Fruit fly (Drosophila melanogaster) whole organism, embryonic: Measurements from ENCODE around the gene Wsck.

ENCODE experiments used
- Aef1 ChIP-seq: fragments of 200-800 bp; sonication (Bioruptor generic); IDR thresholded peaks from 3 replicates; pipeline ENCODE4 v1.3.6; 2022; ENCODE audit warnings: missing biosample characterization, missing genetic modification characterization
- Bgb ChIP-seq: fragments of 200-800 bp; sonication (Bioruptor generic); IDR thresholded peaks from 2 replicates; pipeline ENCODE4 v1.3.6; 2022; ENCODE audit warnings: missing biosample characterization, missing genetic modification characterization; ENCODE audit not compliant: partially characterized antibody
- Bteb2 ChIP-seq: fragments of 200-800 bp; sonication (Bioruptor generic); optimal IDR thresholded peaks from 2 replicates; lab custom pipeline; 2016; ENCODE audit warnings: missing biosample characterization, missing genetic modification characterization
- CG10366 ChIP-seq: fragments of 200-800 bp; sonication (Bioruptor generic); IDR thresholded peaks from 2 replicates; pipeline ENCODE4 v1.3.6; 2022; ENCODE audit warnings: missing biosample characterization, missing genetic modification characterization
- CG10979 ChIP-seq: fragments of 200-800 bp; sonication (Bioruptor generic); optimal IDR thresholded peaks from 2 replicates; lab custom pipeline; 2018; ENCODE audit warnings: missing biosample characterization, mild to moderate bottlenecking, missing genetic modification characterization, moderate library complexity
- CG12769 ChIP-seq: fragments of 200-800 bp; sonication (Bioruptor generic); optimal IDR thresholded peaks from 2 replicates; lab custom pipeline; 2019; ENCODE audit warnings: missing biosample characterization, mild to moderate bottlenecking, missing genetic modification characterization, moderate library complexity
- CG13424 ChIP-seq: fragments of 200-800 bp; sonication (Bioruptor generic); optimal IDR thresholded peaks from 2 replicates; lab custom pipeline; 2019; ENCODE audit warnings: missing biosample characterization, mild to moderate bottlenecking, missing genetic modification characterization, moderate library complexity
- CG13894 ChIP-seq: fragments of 200-800 bp; sonication (Bioruptor generic); optimal IDR thresholded peaks from 3 replicates; lab custom pipeline; 2018; ENCODE audit warnings: missing biosample characterization, mild to moderate bottlenecking, missing genetic modification characterization, moderate library complexity
- CG15269 ChIP-seq: fragments of 200-800 bp; sonication (Bioruptor generic); optimal IDR thresholded peaks from 2 replicates; lab custom pipeline; 2018; ENCODE audit warnings: missing biosample characterization, mild to moderate bottlenecking, missing genetic modification characterization, moderate library complexity
- CG15696 ChIP-seq: fragments of 200-800 bp; sonication (Bioruptor generic); optimal IDR thresholded peaks from 2 replicates; lab custom pipeline; 2019; ENCODE audit warnings: missing biosample characterization, mild to moderate bottlenecking, missing genetic modification characterization, moderate library complexity
- CG17359 ChIP-seq: fragments of 200-800 bp; sonication (Bioruptor generic); optimal IDR thresholded peaks from 3 replicates; lab custom pipeline; 2018; ENCODE audit warnings: missing biosample characterization, mild to moderate bottlenecking, missing genetic modification characterization, moderate library complexity
- CG18764 ChIP-seq: fragments of 200-800 bp; sonication (Bioruptor generic); optimal IDR thresholded peaks from 3 replicates; lab custom pipeline; 2016; ENCODE audit warnings: missing biosample characterization, missing genetic modification characterization
- CG3065 ChIP-seq: fragments of 200-800 bp; sonication (Bioruptor generic); optimal IDR thresholded peaks from 2 replicates; lab custom pipeline; 2016; ENCODE audit warnings: missing biosample characterization, missing genetic modification characterization
- CG31441 ChIP-seq: fragments of 200-800 bp; sonication (Bioruptor generic); IDR thresholded peaks from 2 replicates; pipeline ENCODE4 v1.3.6; 2022; ENCODE audit warnings: missing biosample characterization, missing genetic modification characterization
- CG4730 ChIP-seq: fragments of 200-800 bp; sonication (Bioruptor generic); IDR thresholded peaks from 2 replicates; pipeline ENCODE4 v1.3.6; 2022; ENCODE audit warnings: missing biosample characterization, missing genetic modification characterization
- CG6765 ChIP-seq: fragments of 200-800 bp; sonication (Bioruptor generic); optimal IDR thresholded peaks from 3 replicates; lab custom pipeline; 2017; ENCODE audit warnings: missing biosample characterization, mild to moderate bottlenecking, missing genetic modification characterization
- CG6813 ChIP-seq: fragments of 200-800 bp; sonication (Bioruptor generic); optimal IDR thresholded peaks from 2 replicates; lab custom pipeline; 2017; ENCODE audit warnings: missing biosample characterization, missing genetic modification characterization, mild to moderate bottlenecking, moderate library complexity, missing genetic modification reagents
- CG8281 ChIP-seq: fragments of 200-800 bp; sonication (Bioruptor generic); optimal IDR thresholded peaks from 2 replicates; lab custom pipeline; 2018; ENCODE audit warnings: missing biosample characterization, mild to moderate bottlenecking, missing genetic modification characterization, moderate library complexity
- CG8478 ChIP-seq: fragments of >200 bp; optimal IDR thresholded peaks from 2 replicates; lab custom pipeline; 2018
- CG9437 ChIP-seq: fragments of 200-800 bp; sonication (Bioruptor generic); optimal IDR thresholded peaks from 2 replicates; lab custom pipeline; 2018; ENCODE audit warnings: missing biosample characterization, mild to moderate bottlenecking, missing genetic modification characterization
- CHES-1-like ChIP-seq: fragments of 200-800 bp; sonication (Bioruptor generic); optimal IDR thresholded peaks from 2 replicates; lab custom pipeline; 2016; ENCODE audit warnings: missing biosample characterization, missing genetic modification characterization
- CkIIα-i1 ChIP-seq: fragments of 200-800 bp; sonication (Bioruptor generic); IDR thresholded peaks from 2 replicates; pipeline ENCODE4 v1.3.6; 2022; ENCODE audit warnings: missing biosample characterization, missing genetic modification characterization
- D19A ChIP-seq: fragments of 200-800 bp; optimal IDR thresholded peaks from 3 replicates; lab custom pipeline; 2019; ENCODE audit warnings: missing biosample characterization, mild to moderate bottlenecking, missing genetic modification characterization, moderate library complexity
- E2f2 ChIP-seq: fragments of 200-800 bp; sonication (Bioruptor generic); IDR thresholded peaks from 2 replicates; pipeline ENCODE4 v1.3.6; 2022; ENCODE audit warnings: missing biosample characterization, missing genetic modification characterization
- ERR ChIP-seq: fragments of 200-800 bp; sonication (Bioruptor generic); optimal IDR thresholded peaks from 2 replicates; lab custom pipeline; 2016; ENCODE audit warnings: missing biosample characterization, missing genetic modification characterization
- Ets65A ChIP-seq: fragments of 200-800 bp; sonication (Bioruptor generic); peaks from one replicate; lab custom pipeline; 2016; ENCODE audit warnings: missing biosample characterization, missing genetic modification characterization
- HLH3B ChIP-seq: fragments of 200-800 bp; sonication (Bioruptor generic); IDR thresholded peaks from 2 replicates; pipeline ENCODE4 v1.3.6; 2022; ENCODE audit warnings: missing biosample characterization, missing genetic modification characterization
- Hand ChIP-seq: fragments of 200-800 bp; sonication (Bioruptor generic); optimal IDR thresholded peaks from 2 replicates; lab custom pipeline; 2017; ENCODE audit warnings: mild to moderate bottlenecking, missing biosample characterization, missing genetic modification reagents, missing genetic modification characterization
- Neu2 ChIP-seq: fragments of 200-800 bp; sonication (Bioruptor generic); optimal IDR thresholded peaks from 3 replicates; lab custom pipeline; 2016; ENCODE audit warnings: missing biosample characterization, missing genetic modification characterization, borderline replicate concordance
- Nf-YC ChIP-seq: fragments of 200-800 bp; optimal IDR thresholded peaks from 3 replicates; lab custom pipeline; 2019; ENCODE audit warnings: missing biosample characterization, mild to moderate bottlenecking, missing genetic modification characterization, moderate library complexity
- Six4 ChIP-seq: fragments of 200-800 bp; sonication (Bioruptor generic); optimal IDR thresholded peaks from 2 replicates; lab custom pipeline; 2016; ENCODE audit warnings: missing biosample characterization, missing genetic modification characterization
- ac ChIP-seq: fragments of 200-800 bp; sonication (Bioruptor generic); optimal IDR thresholded peaks from 3 replicates; lab custom pipeline; 2017; ENCODE audit warnings: missing biosample characterization, mild to moderate bottlenecking, missing genetic modification characterization
- bab2 ChIP-seq: fragments of 200-800 bp; sonication (Bioruptor generic); optimal IDR thresholded peaks from 2 replicates; lab custom pipeline; 2016; ENCODE audit warnings: missing biosample characterization, missing genetic modification characterization
- bigmax ChIP-seq: fragments of 200-800 bp; sonication (Bioruptor generic); optimal IDR thresholded peaks from 2 replicates; lab custom pipeline; 2018; ENCODE audit warnings: missing biosample characterization, mild to moderate bottlenecking, missing genetic modification characterization
- caup ChIP-seq: fragments of 200-800 bp; sonication (Bioruptor generic); optimal IDR thresholded peaks from 3 replicates; lab custom pipeline; 2017; ENCODE audit warnings: missing biosample characterization, mild to moderate bottlenecking, missing genetic modification characterization, moderate library complexity; ENCODE audit not compliant: severe bottlenecking
- fd102C ChIP-seq: fragments of 200-800 bp; sonication (Bioruptor generic); optimal IDR thresholded peaks from 2 replicates; lab custom pipeline; 2018; ENCODE audit warnings: missing biosample characterization, mild to moderate bottlenecking, missing genetic modification characterization, moderate library complexity
- hkb ChIP-seq, 2 experiments: fragments of 200-800 bp in 1 of 2; fragments of >200 bp in 1 of 2; sonication (Bioruptor generic) in 1 of 2; IDR thresholded peaks in 1 of 2; optimal IDR thresholded peaks in 1 of 2; 2 replicates each; pipeline versions ENCODE4 v1.3.6 to Lab custom; 2017 to 2022; ENCODE audit warnings: missing biosample characterization in 1 of 2, missing genetic modification characterization in 1 of 2
- kah ChIP-seq: fragments of 200-800 bp; sonication (Bioruptor generic); optimal IDR thresholded peaks from 2 replicates; lab custom pipeline; 2018; ENCODE audit warnings: missing biosample characterization, mild to moderate bottlenecking, missing genetic modification characterization
- repo ChIP-seq: fragments of 200-800 bp; sonication (Bioruptor generic); optimal IDR thresholded peaks from 2 replicates; lab custom pipeline; 2016; ENCODE audit warnings: missing biosample characterization, missing genetic modification characterization
- sd ChIP-seq: fragments of 200-800 bp; sonication (Bioruptor generic); optimal IDR thresholded peaks from 3 replicates; lab custom pipeline; 2018; ENCODE audit warnings: missing biosample characterization, mild to moderate bottlenecking, missing genetic modification characterization, moderate library complexity
- sens ChIP-seq: fragments of 200-800 bp; sonication (Bioruptor generic); peaks from one replicate; lab custom pipeline; 2016; ENCODE audit warnings: missing biosample characterization, missing genetic modification characterization
- sob ChIP-seq: fragments of 200-800 bp; sonication (Bioruptor generic); IDR thresholded peaks from 2 replicates; pipeline ENCODE4 v1.3.6; 2022; ENCODE audit warnings: missing biosample characterization, missing genetic modification characterization
- sr ChIP-seq: fragments of 200-800 bp; sonication (Bioruptor generic); IDR thresholded peaks from 3 replicates; pipeline ENCODE4 v1.3.6; 2022; ENCODE audit warnings: missing biosample characterization, missing genetic modification characterization
- tio ChIP-seq: fragments of 200-800 bp; sonication (Bioruptor generic); optimal IDR thresholded peaks from 2 replicates; lab custom pipeline; 2017; ENCODE audit warnings: missing biosample characterization, missing genetic modification characterization, inconsistent platforms
- tll ChIP-seq, 2 experiments: fragments of 200-800 bp in 1 of 2; fragments of >200 bp in 1 of 2; sonication (Bioruptor generic) in 1 of 2; optimal IDR thresholded peaks; 2 replicates each; lab custom pipeline; 2017 to 2019; ENCODE audit warnings: missing biosample characterization in 2 of 2, missing genetic modification characterization in 2 of 2, mild to moderate bottlenecking in 1 of 2, moderate library complexity in 1 of 2
- usp ChIP-seq: fragments of >200 bp; optimal IDR thresholded peaks from 2 replicates; lab custom pipeline; 2017; ENCODE audit warnings: missing biosample characterization, missing genetic modification characterization
- vnd ChIP-seq: fragments of 200-800 bp; sonication (Bioruptor generic); IDR thresholded peaks from 3 replicates; pipeline ENCODE4 v1.3.6; 2022; ENCODE audit warnings: missing biosample characterization, missing genetic modification characterization; ENCODE audit not compliant: partially characterized antibody
- vvl ChIP-seq: fragments of 200-800 bp; sonication (Bioruptor generic); IDR thresholded peaks from 2 replicates; pipeline ENCODE4 v1.3.6; 2022; ENCODE audit warnings: missing biosample characterization, missing genetic modification characterization
- zen ChIP-seq: fragments of 200-800 bp; sonication (Bioruptor generic); optimal IDR thresholded peaks from 3 replicates; lab custom pipeline; 2018; ENCODE audit warnings: missing biosample characterization, mild to moderate bottlenecking, missing genetic modification characterization, moderate library complexity

The Wsck gene

dm6 chr3R:24606868-24607267, 23.0 kb downstream of the Wsck start (continued):
- TF ChIP-seq CG3065 (no peak), Hand (GFP tag; lab: Kevin White, UChicago) (no peak)

DNA sequence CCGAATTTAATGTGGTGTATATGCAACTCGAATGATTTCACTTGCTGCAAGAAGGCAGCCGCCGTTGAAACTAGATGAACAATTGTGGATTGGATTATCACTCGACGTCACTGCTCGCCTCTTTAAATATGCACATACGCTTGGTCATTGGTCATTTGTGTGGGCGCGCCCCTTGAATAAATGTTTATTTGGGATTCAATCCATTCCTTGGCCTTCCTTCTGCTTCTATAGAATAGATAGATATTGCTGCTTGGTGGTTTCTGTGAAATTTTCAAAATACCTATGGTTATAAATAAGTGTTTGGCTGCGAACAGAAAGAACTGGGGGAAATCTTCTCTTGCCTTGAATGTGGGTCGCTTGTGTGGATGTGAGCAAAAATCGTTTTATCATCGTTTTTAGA, 25.7 kb downstream of the Wsck start:
- TF ChIP-seq Neu2 (GFP tag; lab: Kevin White, UChicago) (no peak), hkb (optimal IDR thresholded peaks at IDR 0.05; lab: Kevin White, UChicago) (no peak), hkb (GFP tag; IDR thresholded peaks at IDR 0.05; lab: Robert Waterston, UW) (no peak), CG6765 (no peak), CG8478 (lab: Kevin White, UChicago) (no peak), CG6813 (GFP tag; lab: Kevin White, UChicago) (peak; percentile 24), bigmax (no peak), CG10979 (tag; lab: Kevin White, UChicago) (no peak), CHES-1-like (GFP tag; lab: Kevin White, UChicago) (no peak), Bgb (GFP tag; lab: Robert Waterston, UW) (no peak), sd (tag; lab: Kevin White, UChicago) (peak; percentile 81), vvl (GFP tag; lab: Robert Waterston, UW) (peak; percentile 41; the same call in 1 of the 2 replicates), caup (GFP tag; lab: Kevin White, UChicago) (no peak), CG15269 (tag; lab: Kevin White, UChicago) (no peak), Aef1 (GFP tag; lab: Robert Waterston, UW) (no peak), CG8281 (tag; lab: Kevin White, UChicago) (no peak), CG12769 (tag; lab: Kevin White, UChicago) (peak; percentile 60), D19A (tag; lab: Kevin White, UChicago) (peak; percentile 9), tll (GFP tag; optimal IDR thresholded peaks at IDR 0.05; lab: Kevin White, UChicago) (peak in 1 of 2 experiments; percentile 20), sr (GFP tag; lab: Robert Waterston, UW) (peak; percentile 83), zen (tag; lab: Kevin White, UChicago) (no peak), vnd (GFP tag; lab: Robert Waterston, UW) (no peak), repo (GFP tag; lab: Kevin White, UChicago) (no peak), ac (GFP tag; lab: Kevin White, UChicago) (peak; percentile 19), CG15696 (tag; lab: Kevin White, UChicago) (peak; percentile 9), ERR (GFP tag; lab: Kevin White, UChicago) (no peak), kah (GFP tag; lab: Kevin White, UChicago) (no peak), CG10366 (no peak), CG13894 (no peak), bab2 (GFP tag; lab: Kevin White, UChicago) (no peak), E2f2 (GFP tag; lab: Robert Waterston, UW) (0 out of 2 replicates have a peak, but pooled peaks have one; percentile 8), CG9437 (no peak), sob (GFP tag; lab: Robert Waterston, UW) (no peak), Ets65A (no peak), sens (GFP tag; lab: Kevin White, UChicago) (peak; percentile 61), Six4 (GFP tag; lab: Kevin White, UChicago) (no peak), CG31441 (no peak), tio (GFP tag; lab: Kevin White, UChicago) (no peak), CG13424 (tag; lab: Kevin White, UChicago) (no peak), HLH3B (GFP tag; lab: Robert Waterston, UW) (no peak), usp (GFP tag; lab: Kevin White, UChicago) (no peak), Bteb2 (no peak), CG18764 (GFP tag; lab: Kevin White, UChicago) (no peak), Nf-YC (tag; lab: Kevin White, UChicago) (no peak), CkIIα-i1 (GFP tag; lab: Robert Waterston, UW) (no peak), CG4730 (GFP tag; lab: Robert Waterston, UW) (no peak), fd102C (peak; percentile 57), CG17359 (tag; lab: Kevin White, UChicago) (no peak)
